Worm (Caenorhabditis elegans) whole organism, L4/young adult: Measurements from ENCODE around the gene F40G12.10.

ENCODE experiments used
- W03F9.2 ChIP-seq: fragments of 150-350 bp; optimal IDR thresholded peaks from 2 replicates; lab custom pipeline; 2014; ENCODE audit warnings: missing biosample characterization, missing genetic modification characterization
- dao-5 ChIP-seq: sonication (generic microtip); optimal IDR thresholded peaks from 2 replicates; lab custom pipeline; 2016; ENCODE audit warnings: missing genotype, missing genetic modification characterization, moderate library complexity, missing compliant biosample characterization
- him-1 ChIP-seq: sonication (generic microtip); optimal IDR thresholded peaks from 2 replicates; lab custom pipeline; 2016; ENCODE audit warnings: missing genotype, missing genetic modification reagents, missing genetic modification characterization, missing compliant biosample characterization

ce11 chrV:14311115-14311514 lies 27.8 kb downstream of the F40G12.10 start, which contains the start of gene ddn-3:
- TF ChIP-seq him-1 (tag; lab: Kevin White, UChicago) = no peak
- TF ChIP-seq W03F9.2 (tag; lab: Kevin White, UChicago) = no peak
- no peak for TF ChIP-seq dao-5
